Fruit fly (Drosophila melanogaster): Measurements from ENCODE around the gene CG8852.
A peak's percentile ranks its signal among the peaks of the same experiment; 100 is the strongest.

The CG8852 gene

dm6 chr2L:3534227-3534842 is 9.4 kb downstream of the CG8852 start (continued):
- TF ChIP-seq CG7963 (GFP tag; IDR thresholded peaks at IDR 0.05; ENCODE audit: partially characterized antibody): no peak
- no peak for TF ChIP-seq jigr1 (GFP tag; IDR thresholded peaks at IDR 0.05)
- no peak for TF ChIP-seq bigmax (GFP tag; optimal IDR thresholded peaks at IDR 0.05)
- TF ChIP-seq Hmr (GFP tag; optimal IDR thresholded peaks at IDR 0.05): no peak
- TF ChIP-seq Six4 (GFP tag; optimal IDR thresholded peaks at IDR 0.05): peak; percentile 45
- TF ChIP-seq bcd (GFP tag; optimal IDR thresholded peaks at IDR 0.05): peak; percentile 3
- no peak for TF ChIP-seq CG6272 (GFP tag; IDR thresholded peaks at IDR 0.05)
- no peak for TF ChIP-seq CG3065 (GFP tag; optimal IDR thresholded peaks at IDR 0.05)
- TF ChIP-seq Pdp1 (GFP tag; optimal IDR thresholded peaks at IDR 0.05): peak; percentile 44 to 51
- TF ChIP-seq dysf (GFP tag; IDR thresholded peaks at IDR 0.05): peak; percentile 56
- TF ChIP-seq CG7357 (GFP tag; IDR thresholded peaks at IDR 0.05): peak; percentile 59
- TF ChIP-seq CG12391 (tag; optimal IDR thresholded peaks at IDR 0.05): peak; percentile 48
- peak; percentile 54; the same call in 1 of the 2 replicates for TF ChIP-seq esg (GFP tag; conservative IDR thresholded peaks at IDR 0.05)
- peak; percentile 23 for TF ChIP-seq CG13123 (GFP tag; optimal IDR thresholded peaks at IDR 0.05)
- peak; percentile 32 for TF ChIP-seq lab (GFP tag; optimal IDR thresholded peaks at IDR 0.05)
- TF ChIP-seq CG8388 (GFP tag; optimal IDR thresholded peaks at IDR 0.05): peak; percentile 59
- TF ChIP-seq NC2β (GFP tag; optimal IDR thresholded peaks at IDR 0.05): no peak
- TF ChIP-seq Optix (GFP tag; IDR thresholded peaks at IDR 0.05): 0 out of 3 replicates have a peak, but pooled peaks have one; percentile 7
- TF ChIP-seq CG15011 (GFP tag; optimal IDR thresholded peaks at IDR 0.05): no peak
- TF ChIP-seq gsb (GFP tag; IDR thresholded peaks at IDR 0.05): no peak
- no peak for TF ChIP-seq trh (GFP tag; optimal IDR thresholded peaks at IDR 0.05)
- TF ChIP-seq chinmo (GFP tag; IDR thresholded peaks at IDR 0.05; ENCODE audit: partially characterized antibody): 0 out of 4 replicates have a peak, but pooled peaks have one; percentile 22
- peak; percentile 27 for TF ChIP-seq luna (GFP tag; optimal IDR thresholded peaks at IDR 0.05)
- no peak for TF ChIP-seq jing (GFP tag; optimal IDR thresholded peaks at IDR 0.05)
- TF ChIP-seq CG11504 (tag; optimal IDR thresholded peaks at IDR 0.05): peak; percentile 75
- peak; percentile 31 for TF ChIP-seq repo (GFP tag; optimal IDR thresholded peaks at IDR 0.05)
- peak; percentile 74; the same call in 2 of the 3 replicates for TF ChIP-seq zfh1 (GFP tag; IDR thresholded peaks at IDR 0.05)
- peak; percentile 19 for TF ChIP-seq ems (GFP tag; optimal IDR thresholded peaks at IDR 0.05)
- TF ChIP-seq Ada2b (GFP tag; IDR thresholded peaks at IDR 0.05): peak; percentile 44; the same call in 1 of the 2 replicates
- peak; percentile 64 for TF ChIP-seq CG30403 (GFP tag; optimal IDR thresholded peaks at IDR 0.05)
- no peak; the same call in 2 of the 3 replicates for TF ChIP-seq so (GFP tag; IDR thresholded peaks at IDR 0.05)
- TF ChIP-seq pfk (GFP tag; optimal IDR thresholded peaks at IDR 0.05): no peak
- no peak for TF ChIP-seq Lpt (GFP tag; optimal IDR thresholded peaks at IDR 0.05)
- peak; percentile 59 for TF ChIP-seq sd (tag; optimal IDR thresholded peaks at IDR 0.05)
- no peak for TF ChIP-seq CG10431 (GFP tag; optimal IDR thresholded peaks at IDR 0.05)
- peak; percentile 2 for TF ChIP-seq CG18599 (GFP tag; optimal IDR thresholded peaks at IDR 0.05)
- TF ChIP-seq sqz (GFP tag; optimal IDR thresholded peaks at IDR 0.05): no peak
- TF ChIP-seq gem (tag; optimal IDR thresholded peaks at IDR 0.05): peak; percentile 74
- no peak for TF ChIP-seq CG8281 (tag; optimal IDR thresholded peaks at IDR 0.05)
- no peak for TF ChIP-seq CG4854 (GFP tag; optimal IDR thresholded peaks at IDR 0.05)
- peak; percentile 74 for TF ChIP-seq Xrp1 (GFP tag; IDR thresholded peaks at IDR 0.05)
- no peak; the same call in 1 of the 2 replicates for TF ChIP-seq sens-2 (GFP tag; IDR thresholded peaks at IDR 0.05)
- TF ChIP-seq Ravus (GFP tag; IDR thresholded peaks at IDR 0.05): no peak
- TF ChIP-seq CG18262 (tag; optimal IDR thresholded peaks at IDR 0.05): peak; percentile 67
- no peak for TF ChIP-seq prd (optimal IDR thresholded peaks at IDR 0.05)
- peak; percentile 77 for TF ChIP-seq prd (GFP tag; IDR thresholded peaks at IDR 0.05)
- TF ChIP-seq Gug (GFP tag; IDR thresholded peaks at IDR 0.05): 0 out of 4 replicates have a peak, but pooled peaks have one; percentile 22
- TF ChIP-seq CG16863 (GFP tag; optimal IDR thresholded peaks at IDR 0.05): peak; percentile 15
- TF ChIP-seq CG8478 (optimal IDR thresholded peaks at IDR 0.05): peak; percentile 55
- TF ChIP-seq Antp (GFP tag; optimal IDR thresholded peaks at IDR 0.05): peak; percentile 56

Data from whole organism, embryonic.